Worm (Caenorhabditis elegans) whole organism, L3 larva: Measurements from ENCODE around the gene Y105C5B.9.

Experiments used
- R02D3.7 ChIP-seq: fragments of 150-350 bp; optimal IDR thresholded peaks from 2 replicates; lab custom pipeline; 2014; ENCODE audit warnings: missing biosample characterization, missing genetic modification characterization
- ama-1 ChIP-seq: fragments of 150-350 bp; optimal IDR thresholded peaks from 2 replicates; lab custom pipeline; 2018
- ceh-82 ChIP-seq: fragments of 150-350 bp; optimal IDR thresholded peaks from 2 replicates; lab custom pipeline; 2014; ENCODE audit warnings: missing biosample characterization, missing genetic modification characterization
- ceh-9 ChIP-seq: sonication (generic microtip); optimal IDR thresholded peaks from 2 replicates; lab custom pipeline; 2018; ENCODE audit warnings: missing biosample characterization, missing genetic modification characterization
- egl-27 ChIP-seq: sonication (generic microtip); optimal IDR thresholded peaks from 4 replicates; lab custom pipeline; 2017; ENCODE audit warnings: missing biosample characterization, missing genetic modification reagents, missing genetic modification characterization
- lin-15B ChIP-seq: fragments of 150-350 bp; optimal IDR thresholded peaks from 2 replicates; lab custom pipeline; 2014; ENCODE audit warnings: missing biosample characterization, missing genetic modification characterization
- lin-39 ChIP-seq: fragments of 150-350 bp; optimal IDR thresholded peaks from 2 replicates; lab custom pipeline; 2018; ENCODE audit warnings: missing biosample characterization, missing genetic modification reagents, missing genetic modification characterization
- lsy-12 ChIP-seq: sonication (generic microtip); optimal IDR thresholded peaks from 2 replicates; lab custom pipeline; 2016; ENCODE audit warnings: mild to moderate bottlenecking, missing genetic modification characterization, missing compliant biosample characterization
- nhr-12 ChIP-seq: fragments of 150-350 bp; optimal IDR thresholded peaks from 2 replicates; lab custom pipeline; 2014; ENCODE audit warnings: missing biosample characterization, missing genetic modification characterization
- nhr-237 ChIP-seq: fragments of 150-350 bp; optimal IDR thresholded peaks from 2 replicates; lab custom pipeline; 2014; ENCODE audit warnings: missing biosample characterization, missing genetic modification characterization
- pqm-1 ChIP-seq: fragments of 150-350 bp; optimal IDR thresholded peaks from 2 replicates; lab custom pipeline; 2017; ENCODE audit warnings: missing biosample characterization, missing genetic modification characterization, inconsistent platforms
- snpc-4 ChIP-seq: fragments of 150-350 bp; optimal IDR thresholded peaks from 2 replicates; lab custom pipeline; 2014; ENCODE audit warnings: missing biosample characterization, missing genetic modification characterization
- zag-1 ChIP-seq: fragments of 150-350 bp; optimal IDR thresholded peaks from 2 replicates; lab custom pipeline; 2014; ENCODE audit warnings: missing biosample characterization, missing genetic modification characterization
- ztf-11 ChIP-seq: fragments of 150-350 bp; optimal IDR thresholded peaks from 2 replicates; lab custom pipeline; 2014; ENCODE audit warnings: missing biosample characterization, missing genetic modification characterization

ce11 chrIV:15923000-15923399 lies 7.4 kb upstream of the Y105C5B.9 start:
- TF ChIP-seq snpc-4 (tag; lab: Kevin White, UChicago) (no peak), lin-15B (tag; lab: Kevin White, UChicago) (no peak), ztf-11 (no peak), lsy-12 (tag; lab: Kevin White, UChicago) (no peak), ama-1 (lab: Kevin White, UChicago) (no peak), ceh-82 (tag; lab: Kevin White, UChicago) (no peak), ceh-9 (tag; lab: Kevin White, UChicago) (no peak), lin-39 (tag; lab: Kevin White, UChicago) (no peak), zag-1 (tag; lab: Kevin White, UChicago) (no peak), nhr-237 (tag; lab: Kevin White, UChicago) (no peak), R02D3.7 (no peak), pqm-1 (tag; lab: Kevin White, UChicago) (no peak), nhr-12 (tag; lab: Kevin White, UChicago) (no peak), egl-27 (tag; lab: Kevin White, UChicago) (no peak)
